Fruit fly (Drosophila melanogaster) whole organism: ENCODE measurements around the gene Ets98B.
A peak's percentile ranks its signal among the peaks of the same experiment; 100 is the strongest.

Experiments
- CG8478 ChIP-seq: fragments of >200 bp; optimal IDR thresholded peaks from 2 replicates; lab custom pipeline; 2018; ENCODE audit warnings: inconsistent platforms
- Dll ChIP-seq: fragments of >200 bp; optimal IDR thresholded peaks from 2 replicates; lab custom pipeline; 2017
- EcR ChIP-seq, 2 experiments: fragments of >200 bp; optimal IDR thresholded peaks; 2 replicates each; lab custom pipeline; 2017; ENCODE audit warnings: missing biosample characterization in 2 of 2, missing genetic modification characterization in 2 of 2, missing genetic modification reagents in 2 of 2
- pan ChIP-seq: fragments of >200 bp; optimal IDR thresholded peaks from 2 replicates; lab custom pipeline; 2017
- psq ChIP-seq: fragments of >200 bp; optimal IDR thresholded peaks from 2 replicates; lab custom pipeline; 2017
- usp ChIP-seq: fragments of >200 bp; optimal IDR thresholded peaks from 2 replicates; lab custom pipeline; 2017; ENCODE audit warnings: missing biosample characterization, missing genetic modification characterization, mixed read lengths

Gene Ets98B

dm6 chr3R:27737038-27737437 lies 700 bp downstream of the Ets98B start:
- TF ChIP-seq psq, result no peak
- no peak for TF ChIP-seq Dll (lab: Kevin White, UChicago)
- no peak for TF ChIP-seq pan (lab: Kevin White, UChicago)
- TF ChIP-seq CG8478 (lab: Kevin White, UChicago), result no peak
- TF ChIP-seq usp, result no peak
- no peak for TF ChIP-seq EcR (GFP tag; optimal IDR thresholded peaks at IDR 0.05; lab: Kevin White, UChicago)

- TF ChIP-seq usp (no peak), EcR (GFP tag; optimal IDR thresholded peaks at IDR 0.05; lab: Kevin White, UChicago) (peak in 1 of 2 experiments; percentile 5)
These were observed 1.9 kb downstream of the Ets98B start for dm6 chr3R:27738287-27738686.

- TF ChIP-seq pan (lab: Kevin White, UChicago), result no peak
- TF ChIP-seq Dll (lab: Kevin White, UChicago), result no peak
- no peak for TF ChIP-seq CG8478 (lab: Kevin White, UChicago)
- TF ChIP-seq psq, result no peak
- TF ChIP-seq usp, result no peak
- no peak for TF ChIP-seq EcR (GFP tag; optimal IDR thresholded peaks at IDR 0.05; lab: Kevin White, UChicago)
These were observed 3.7 kb downstream of the Ets98B start for dm6 chr3R:27739999-27740398.

- TF ChIP-seq EcR (GFP tag; optimal IDR thresholded peaks at IDR 0.05; lab: Kevin White, UChicago), result no peak
- TF ChIP-seq pan (lab: Kevin White, UChicago), result no peak
- no peak for TF ChIP-seq usp
- no peak for TF ChIP-seq Dll (lab: Kevin White, UChicago)
- no peak for TF ChIP-seq CG8478 (lab: Kevin White, UChicago)
These were observed 4.4 kb downstream of the Ets98B start for dm6 chr3R:27740692-27741091.
